Fruit fly (Drosophila melanogaster): ENCODE data around the gene CG9525.

Gene CG9525

dm6 chr2L:8943110-8943509 lies 19.0 kb downstream of the CG9525 start, which contains the start of gene CG9515:
TSS of gene CG9515 (minus strand) at chr2L:8943257.
- TF ChIP-seq CG33017 (tag; optimal IDR thresholded peaks at IDR 0.05) (peak; percentile 9), tj (GFP tag; optimal IDR thresholded peaks at IDR 0.05) (no peak), bab1 (GFP tag; optimal IDR thresholded peaks at IDR 0.05) (peak; percentile 73), kay (GFP tag; ENCODE audit: borderline replicate concordance) (peak; percentile 64), ovo (GFP tag; optimal IDR thresholded peaks at IDR 0.05) (no peak), cic (GFP tag; optimal IDR thresholded peaks at IDR 0.05) (peak; percentile 69), Clk (GFP tag; optimal IDR thresholded peaks at IDR 0.05) (no peak), cnc (optimal IDR thresholded peaks at IDR 0.05) (no peak), Hr96 (GFP tag; optimal IDR thresholded peaks at IDR 0.05) (no peak), CG14711 (tag; optimal IDR thresholded peaks at IDR 0.05) (no peak), CG7045 (GFP tag; optimal IDR thresholded peaks at IDR 0.05) (no peak), pad (GFP tag; optimal IDR thresholded peaks at IDR 0.05) (no peak), toe (GFP tag; optimal IDR thresholded peaks at IDR 0.05) (peak; percentile 11), Mnt (GFP tag; optimal IDR thresholded peaks at IDR 0.05) (peak; percentile 80), CG5204 (GFP tag; optimal IDR thresholded peaks at IDR 0.05) (no peak), CG12768 (GFP tag; optimal IDR thresholded peaks at IDR 0.05) (no peak), Crg-1 (GFP tag; optimal IDR thresholded peaks at IDR 0.05) (no peak), CG11617 (GFP tag; optimal IDR thresholded peaks at IDR 0.05) (no peak), CG7101 (tag; optimal IDR thresholded peaks at IDR 0.05) (no peak), CG1620 (GFP tag; optimal IDR thresholded peaks at IDR 0.05) (no peak)

- TF ChIP-seq toe (GFP tag; optimal IDR thresholded peaks at IDR 0.05): peak; percentile 8
- no peak for TF ChIP-seq cnc (optimal IDR thresholded peaks at IDR 0.05)
- no peak for TF ChIP-seq Clk (GFP tag; optimal IDR thresholded peaks at IDR 0.05)
- TF ChIP-seq pad (GFP tag; optimal IDR thresholded peaks at IDR 0.05): no peak
- no peak for TF ChIP-seq Crg-1 (GFP tag; optimal IDR thresholded peaks at IDR 0.05)
- peak; percentile 31 for TF ChIP-seq CG14711 (tag; optimal IDR thresholded peaks at IDR 0.05)
- peak; percentile 14 for TF ChIP-seq tj (GFP tag; optimal IDR thresholded peaks at IDR 0.05)
- TF ChIP-seq Mnt (GFP tag; optimal IDR thresholded peaks at IDR 0.05): peak; percentile 29
- no peak for TF ChIP-seq CG1620 (GFP tag; optimal IDR thresholded peaks at IDR 0.05)
- peak; percentile 46 for TF ChIP-seq CG12768 (GFP tag; optimal IDR thresholded peaks at IDR 0.05)
- peak; percentile 31 for TF ChIP-seq CG5204 (GFP tag; optimal IDR thresholded peaks at IDR 0.05)
- peak; percentile 96 for TF ChIP-seq kay (GFP tag; ENCODE audit: borderline replicate concordance)
- TF ChIP-seq CG7101 (tag; optimal IDR thresholded peaks at IDR 0.05): peak; percentile 3
- TF ChIP-seq ovo (GFP tag; optimal IDR thresholded peaks at IDR 0.05): no peak
- TF ChIP-seq CG33017 (tag; optimal IDR thresholded peaks at IDR 0.05): peak; percentile 66
- no peak for TF ChIP-seq bab1 (GFP tag; optimal IDR thresholded peaks at IDR 0.05)
- peak; percentile 93 for TF ChIP-seq cic (GFP tag; optimal IDR thresholded peaks at IDR 0.05)
- TF ChIP-seq CG11617 (GFP tag; optimal IDR thresholded peaks at IDR 0.05): peak; percentile 27
- TF ChIP-seq CG7045 (GFP tag; optimal IDR thresholded peaks at IDR 0.05): peak; percentile 31
- TF ChIP-seq Hr96 (GFP tag; optimal IDR thresholded peaks at IDR 0.05): peak; percentile 35
These were observed 20.3 kb downstream of the CG9525 start, which contains the start of gene Argl for dm6 chr2L:8941736-8942337. TSS of gene Argl (minus strand) at chr2L:8942105.

dm6 chr2L:8940680-8941079 lies 21.5 kb downstream of the CG9525 start:
- TF ChIP-seq Mnt (GFP tag; optimal IDR thresholded peaks at IDR 0.05): no peak
- no peak for TF ChIP-seq Clk (GFP tag; optimal IDR thresholded peaks at IDR 0.05)
- no peak for TF ChIP-seq ovo (GFP tag; optimal IDR thresholded peaks at IDR 0.05)
- TF ChIP-seq tj (GFP tag; optimal IDR thresholded peaks at IDR 0.05): no peak
- no peak for TF ChIP-seq bab1 (GFP tag; optimal IDR thresholded peaks at IDR 0.05)
- no peak for TF ChIP-seq CG7045 (GFP tag; optimal IDR thresholded peaks at IDR 0.05)
- TF ChIP-seq cic (GFP tag; optimal IDR thresholded peaks at IDR 0.05): no peak
- no peak for TF ChIP-seq cnc (optimal IDR thresholded peaks at IDR 0.05)
- TF ChIP-seq CG11617 (GFP tag; optimal IDR thresholded peaks at IDR 0.05): no peak

DNA sequence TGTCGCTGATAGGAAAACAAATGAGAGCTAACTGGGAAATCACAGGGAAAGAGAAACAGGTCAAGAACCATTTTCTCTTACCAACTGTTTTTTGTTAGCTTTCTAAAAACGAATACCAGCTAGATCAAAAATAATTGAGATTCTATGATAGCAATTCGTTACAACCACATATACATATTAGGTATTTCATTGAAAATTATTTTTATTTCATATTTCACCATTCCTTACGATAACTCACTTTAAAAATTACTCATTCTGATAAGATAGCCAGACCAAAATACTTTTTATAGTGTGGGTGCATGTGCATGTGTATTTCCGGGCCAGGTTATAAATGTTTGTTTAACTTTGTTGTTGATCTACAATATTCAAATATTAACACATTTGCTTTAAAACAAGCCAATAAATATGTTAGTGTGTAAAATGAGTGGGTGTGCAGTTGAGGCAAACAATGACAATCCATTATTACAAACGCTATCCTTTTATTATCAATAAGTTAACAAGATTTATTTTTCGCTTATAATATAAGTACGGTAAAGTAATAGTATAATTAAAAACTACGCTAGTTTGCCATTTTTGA lies 24.2 kb downstream of the CG9525 start:
- TF ChIP-seq tj (GFP tag; optimal IDR thresholded peaks at IDR 0.05): no peak
- TF ChIP-seq CG7045 (GFP tag; optimal IDR thresholded peaks at IDR 0.05): peak; percentile 57
- TF ChIP-seq kay (GFP tag; ENCODE audit: borderline replicate concordance): peak; percentile 95
- TF ChIP-seq CG5204 (GFP tag; optimal IDR thresholded peaks at IDR 0.05): no peak
- TF ChIP-seq CG11617 (GFP tag; optimal IDR thresholded peaks at IDR 0.05): peak; percentile 33
- peak; percentile 32 for TF ChIP-seq Mnt (GFP tag; optimal IDR thresholded peaks at IDR 0.05)
- peak; percentile 57 for TF ChIP-seq Crg-1 (GFP tag; optimal IDR thresholded peaks at IDR 0.05)
- no peak for TF ChIP-seq CG1620 (GFP tag; optimal IDR thresholded peaks at IDR 0.05)
- TF ChIP-seq cnc (optimal IDR thresholded peaks at IDR 0.05): no peak
- TF ChIP-seq pad (GFP tag; optimal IDR thresholded peaks at IDR 0.05): peak; percentile 12
- TF ChIP-seq CG7101 (tag; optimal IDR thresholded peaks at IDR 0.05): peak; percentile 84
- TF ChIP-seq CG12768 (GFP tag; optimal IDR thresholded peaks at IDR 0.05): peak; percentile 57
- TF ChIP-seq ovo (GFP tag; optimal IDR thresholded peaks at IDR 0.05): peak; percentile 54
- TF ChIP-seq toe (GFP tag; optimal IDR thresholded peaks at IDR 0.05): peak; percentile 41
- no peak for TF ChIP-seq bab1 (GFP tag; optimal IDR thresholded peaks at IDR 0.05)
- TF ChIP-seq Hr96 (GFP tag; optimal IDR thresholded peaks at IDR 0.05): no peak
- peak; percentile 68 for TF ChIP-seq CG33017 (tag; optimal IDR thresholded peaks at IDR 0.05)
- no peak for TF ChIP-seq Clk (GFP tag; optimal IDR thresholded peaks at IDR 0.05)
- TF ChIP-seq CG14711 (tag; optimal IDR thresholded peaks at IDR 0.05): peak; percentile 50
- no peak for TF ChIP-seq cic (GFP tag; optimal IDR thresholded peaks at IDR 0.05)

DNA sequence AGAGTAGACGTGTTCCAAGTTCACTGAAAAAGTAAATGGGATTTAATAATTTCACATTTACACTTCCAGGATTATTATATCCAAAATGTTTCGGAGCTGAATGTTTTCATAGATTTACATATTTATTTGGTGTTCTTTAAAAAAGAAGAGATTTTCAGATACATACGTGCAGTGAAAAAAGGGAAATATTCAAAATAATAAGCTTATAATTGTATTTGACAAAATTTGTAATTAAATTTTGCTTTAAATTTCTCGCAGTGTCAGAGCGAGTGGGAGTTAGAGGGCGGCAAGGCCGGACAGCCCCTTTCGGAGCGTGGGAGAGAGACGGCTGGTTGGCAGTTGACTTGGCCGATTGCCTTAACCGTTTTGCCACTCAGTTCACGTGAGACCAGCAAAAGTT lies 25.2 kb downstream of the CG9525 start, which contains the start of gene Tsp29Fb:
TSS of gene Tsp29Fb (plus strand) at position 388 of the 400 bp plus-strand sequence.
- TF ChIP-seq cnc (optimal IDR thresholded peaks at IDR 0.05) (no peak), Mnt (GFP tag; optimal IDR thresholded peaks at IDR 0.05) (peak; percentile 24), CG7045 (GFP tag; optimal IDR thresholded peaks at IDR 0.05) (peak; percentile 87), cic (GFP tag; optimal IDR thresholded peaks at IDR 0.05) (no peak), kay (GFP tag; ENCODE audit: borderline replicate concordance) (no peak), CG12768 (GFP tag; optimal IDR thresholded peaks at IDR 0.05) (peak; percentile 90), CG1620 (GFP tag; optimal IDR thresholded peaks at IDR 0.05) (peak; percentile 35), toe (GFP tag; optimal IDR thresholded peaks at IDR 0.05) (peak; percentile 82), Crg-1 (GFP tag; optimal IDR thresholded peaks at IDR 0.05) (no peak), tj (GFP tag; optimal IDR thresholded peaks at IDR 0.05) (peak; percentile 40), CG14711 (tag; optimal IDR thresholded peaks at IDR 0.05) (peak; percentile 69), CG5204 (GFP tag; optimal IDR thresholded peaks at IDR 0.05) (peak; percentile 90), pad (GFP tag; optimal IDR thresholded peaks at IDR 0.05) (peak; percentile 57), CG11617 (GFP tag; optimal IDR thresholded peaks at IDR 0.05) (peak; percentile 88), CG7101 (tag; optimal IDR thresholded peaks at IDR 0.05) (peak; percentile 86), CG33017 (tag; optimal IDR thresholded peaks at IDR 0.05) (peak; percentile 89), bab1 (GFP tag; optimal IDR thresholded peaks at IDR 0.05) (no peak), Clk (GFP tag; optimal IDR thresholded peaks at IDR 0.05) (peak; percentile 73), Hr96 (GFP tag; optimal IDR thresholded peaks at IDR 0.05) (peak; percentile 81), ovo (GFP tag; optimal IDR thresholded peaks at IDR 0.05) (peak; percentile 19)
